Worm (Caenorhabditis elegans) whole organism, L2 larva: ENCODE measurements around the gene pxn-2.

Experiments used
- alr-1 ChIP-seq: fragments of 150-350 bp; optimal IDR thresholded peaks from 2 replicates; lab custom pipeline; 2014; ENCODE audit warnings: missing biosample characterization, missing genetic modification characterization
- ama-1 ChIP-seq: fragments of 150-350 bp; optimal IDR thresholded peaks from 2 replicates; lab custom pipeline; 2018; ENCODE audit warnings: inconsistent platforms
- egl-27 ChIP-seq: sonication (generic microtip); optimal IDR thresholded peaks from 3 replicates; lab custom pipeline; 2017; ENCODE audit warnings: missing biosample characterization, missing genetic modification reagents, missing genetic modification characterization
- fos-1 ChIP-seq: fragments of 150-350 bp; optimal IDR thresholded peaks from 2 replicates; lab custom pipeline; 2014; ENCODE audit warnings: missing biosample characterization, missing genetic modification characterization
- lin-11 ChIP-seq: fragments of 150-350 bp; sonication (generic microtip); optimal IDR thresholded peaks from 2 replicates; lab custom pipeline; 2014; ENCODE audit warnings: missing biosample characterization, missing genetic modification characterization, inconsistent platforms, mixed read lengths

ce11 chrX:10981374-10981773 lies 2.3 kb upstream of the pxn-2 start:
- TF ChIP-seq egl-27 (tag; lab: Kevin White, UChicago), result no peak
- no peak for TF ChIP-seq alr-1 (tag; lab: Kevin White, UChicago)
- TF ChIP-seq fos-1 (tag; lab: Kevin White, UChicago), result no peak
- no peak for TF ChIP-seq lin-11 (tag; lab: Kevin White, UChicago)
- TF ChIP-seq ama-1 (lab: Kevin White, UChicago), result no peak
